Fruit fly (Drosophila melanogaster): ENCODE data around the gene CG31288.

- TF ChIP-seq ovo (GFP tag; optimal IDR thresholded peaks at IDR 0.05) (no peak), Mnt (GFP tag; optimal IDR thresholded peaks at IDR 0.05) (no peak), cic (GFP tag; optimal IDR thresholded peaks at IDR 0.05) (no peak), Hr96 (GFP tag; optimal IDR thresholded peaks at IDR 0.05) (no peak), CG5204 (GFP tag; optimal IDR thresholded peaks at IDR 0.05) (no peak), CG1620 (GFP tag; optimal IDR thresholded peaks at IDR 0.05) (no peak), tj (GFP tag; optimal IDR thresholded peaks at IDR 0.05) (no peak)
Observed at dm6 chr3R:25266751-25267150, 32.6 kb downstream of the CG31288 start.
